Fruit fly (Drosophila melanogaster) Kc167 (cell line): Measurements from ENCODE around the gene CG14982.

ENCODE experiments used
- Myc ChIP-seq: fragments of >200 bp; optimal IDR thresholded peaks from 2 replicates; lab custom pipeline; 2017; ENCODE audit warnings: missing external identifiers
- insv ChIP-seq: fragments of >200 bp; optimal IDR thresholded peaks from 3 replicates; lab custom pipeline; 2018; ENCODE audit warnings: missing external identifiers
- ttk ChIP-seq: sonication (Bioruptor generic); optimal IDR thresholded peaks from 2 replicates; lab custom pipeline; 2017; ENCODE audit warnings: missing external identifiers

DNA sequence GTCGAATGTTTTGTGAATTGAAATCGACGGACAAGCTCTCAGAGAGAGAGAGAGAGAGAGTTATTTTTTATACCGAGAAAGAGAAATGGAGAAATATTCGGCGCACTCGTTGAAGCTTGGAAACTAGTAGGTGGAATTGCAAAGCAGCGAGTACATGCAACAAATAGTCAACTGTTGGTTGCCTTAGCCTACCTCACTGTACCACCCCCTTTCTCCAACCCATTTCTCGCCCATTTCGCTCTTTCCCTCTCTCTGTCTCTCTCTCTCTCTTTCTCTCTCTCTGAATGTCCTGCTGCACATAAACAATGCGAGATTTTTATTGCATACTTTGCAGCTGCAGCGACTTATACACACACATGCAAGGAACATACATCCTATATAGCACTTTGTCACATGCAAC lies 21.5 kb downstream of the CG14982 start:
- TF ChIP-seq ttk (lab: Kevin White, UChicago) (no peak), Myc (lab: Kevin White, UChicago) (no peak), insv (lab: Kevin White, UChicago) (no peak)
